Fruit fly (Drosophila melanogaster) Kc167 (cell line): ENCODE measurements around the gene Rab9Fa.

Experiments
- Myc ChIP-seq: fragments of >200 bp; optimal IDR thresholded peaks from 2 replicates; lab custom pipeline; 2017; ENCODE audit warnings: missing external identifiers
- Sin3A ChIP-seq: fragments of >200 bp; optimal IDR thresholded peaks from 2 replicates; lab custom pipeline; 2018; ENCODE audit warnings: missing external identifiers
- h ChIP-seq: fragments of >200 bp; optimal IDR thresholded peaks from 3 replicates; lab custom pipeline; 2018; ENCODE audit warnings: missing external identifiers
- insv ChIP-seq: fragments of >200 bp; optimal IDR thresholded peaks from 3 replicates; lab custom pipeline; 2018; ENCODE audit warnings: missing external identifiers
- psq ChIP-seq: fragments of >200 bp; optimal IDR thresholded peaks from 2 replicates; lab custom pipeline; 2017; ENCODE audit warnings: missing external identifiers
- ttk ChIP-seq: sonication (Bioruptor generic); optimal IDR thresholded peaks from 2 replicates; lab custom pipeline; 2017; ENCODE audit warnings: missing external identifiers

DNA sequence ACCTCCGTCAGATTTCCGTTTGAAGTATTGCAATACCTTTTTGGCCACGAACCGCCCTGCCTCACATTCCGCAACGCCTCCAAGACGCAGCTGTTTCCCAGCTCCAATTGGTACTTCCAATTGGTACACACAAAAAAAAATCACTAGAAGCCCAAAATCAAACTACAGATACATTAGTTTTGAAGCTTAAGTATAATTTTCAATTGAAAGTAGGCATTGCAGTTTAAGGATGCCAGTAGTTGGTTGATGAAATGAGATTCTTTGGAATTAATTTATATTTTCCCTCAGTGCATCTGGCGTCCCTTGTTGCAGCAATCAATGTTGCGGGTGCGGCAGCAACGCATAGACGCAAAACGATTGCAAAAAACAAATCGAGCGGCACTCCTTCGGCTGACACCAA, 17.1 kb downstream of the Rab9Fa start:
- TF ChIP-seq psq (lab: Kevin White, UChicago) (no peak), ttk (lab: Kevin White, UChicago) (no peak), insv (lab: Kevin White, UChicago) (no peak), h (lab: Kevin White, UChicago) (no peak), Myc (lab: Kevin White, UChicago) (no peak), Sin3A (lab: Kevin White, UChicago) (no peak)
